Worm (Caenorhabditis elegans) whole organism, L4/young adult: ENCODE results near the gene F47D12.9.

ENCODE experiments used
- W03F9.2 ChIP-seq: fragments of 150-350 bp; optimal IDR thresholded peaks from 2 replicates; lab custom pipeline; 2014; ENCODE audit warnings: missing biosample characterization, missing genetic modification characterization
- him-1 ChIP-seq: sonication (generic microtip); optimal IDR thresholded peaks from 2 replicates; lab custom pipeline; 2016; ENCODE audit warnings: missing genotype, missing genetic modification reagents, missing genetic modification characterization, missing compliant biosample characterization

- no peak for TF ChIP-seq W03F9.2 (tag; lab: Kevin White, UChicago)
- no peak for TF ChIP-seq him-1 (tag; lab: Kevin White, UChicago)
Observed at ce11 chrIII:6279453-6279852, 23.7 kb downstream of the F47D12.9 start.
